Worm (Caenorhabditis elegans): ENCODE data around the gene F37A4.6.

F37A4.6 gene

DNA sequence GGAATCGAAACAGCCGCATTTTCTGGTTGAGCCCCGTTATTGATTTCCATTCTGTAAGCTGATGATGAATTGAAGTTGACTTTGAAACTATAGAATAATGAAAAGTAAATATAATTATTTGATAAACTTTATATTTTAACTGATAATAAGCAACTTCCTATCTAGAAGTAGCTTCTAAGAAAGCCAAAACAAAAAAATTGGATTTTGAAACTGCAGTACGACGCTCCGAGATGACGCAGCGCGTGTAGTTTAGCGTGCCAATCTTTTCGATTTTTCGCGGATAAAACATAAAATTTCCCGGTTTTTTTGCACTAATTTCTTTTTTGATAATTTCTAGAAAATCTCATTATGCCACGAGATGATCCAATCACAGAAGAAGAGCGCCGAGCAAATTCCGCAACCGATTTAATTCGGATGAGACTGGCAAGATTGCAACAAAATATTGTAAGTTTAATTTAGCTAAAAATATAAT, 16.6 kb downstream of the F37A4.6 start, which contains the start of the genes bath-41 and F37A4.2:
Gene bath-41 (minus strand): TSS at position 51 of the 472 bp plus-strand sequence.
Gene F37A4.2 (plus strand): TSS at position 247 of the 472 bp plus-strand sequence.
- TF ChIP-seq tra-4 (tag; optimal IDR thresholded peaks at IDR 0.05), result no peak
- TF ChIP-seq ceh-13 (GFP tag; optimal IDR thresholded peaks at IDR 0.05), result no peak
- TF ChIP-seq tbx-37 (GFP tag; conservative IDR thresholded peaks at IDR 0.05), result no peak
- TF ChIP-seq tbx-11 (GFP tag; IDR thresholded peaks at IDR 0.05), result no peak
- no peak for TF ChIP-seq aly-1 (tag; optimal IDR thresholded peaks at IDR 0.05)
- no peak for TF ChIP-seq hnd-1 (tag; optimal IDR thresholded peaks at IDR 0.05)
- TF ChIP-seq ets-7 (tag; optimal IDR thresholded peaks at IDR 0.05), result no peak
- TF ChIP-seq hmg-4 (GFP tag; optimal IDR thresholded peaks at IDR 0.05), result no peak
- no peak for TF ChIP-seq ceh-36 (tag; optimal IDR thresholded peaks at IDR 0.05)
- no peak for TF ChIP-seq scrt-1 (GFP tag; IDR thresholded peaks at IDR 0.05)
- no peak for TF ChIP-seq flt-1 (GFP tag; IDR thresholded peaks at IDR 0.05)

DNA sequence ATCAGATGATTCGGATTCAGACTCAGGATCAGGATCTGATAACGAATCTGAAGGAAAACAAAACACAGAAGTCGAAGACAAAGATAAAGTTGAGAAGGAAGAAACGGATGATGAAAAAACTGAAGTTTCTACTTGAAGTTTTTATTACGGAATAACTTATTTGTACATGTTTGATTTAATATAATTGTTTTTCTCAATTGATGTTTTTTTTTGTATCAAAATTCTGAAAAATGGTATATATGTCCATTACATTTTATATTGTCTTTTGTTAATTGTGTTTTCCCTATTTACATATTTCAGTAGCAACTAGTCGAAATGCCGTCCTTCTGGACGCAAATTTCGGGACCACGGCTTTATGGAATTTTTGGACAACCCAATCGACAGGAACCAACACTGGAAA, 17.5 kb downstream of the F37A4.6 start, which contains the start of gene F37A4.1:
Gene F37A4.1 (plus strand): TSS at position 301 of the 400 bp plus-strand sequence.
- TF ChIP-seq ceh-36 (tag; optimal IDR thresholded peaks at IDR 0.05), result no peak
- TF ChIP-seq aly-1 (tag; optimal IDR thresholded peaks at IDR 0.05), result no peak
- TF ChIP-seq tbx-11 (GFP tag; IDR thresholded peaks at IDR 0.05), result no peak
- TF ChIP-seq sea-1 (GFP tag; conservative IDR thresholded peaks at IDR 0.05), result no peak
- no peak for TF ChIP-seq pes-1 (GFP tag; IDR thresholded peaks at IDR 0.05)
- TF ChIP-seq F13C5.2 (tag; optimal IDR thresholded peaks at IDR 0.05), result no peak
- TF ChIP-seq ama-1 (optimal IDR thresholded peaks at IDR 0.05), result no peak
- TF ChIP-seq tra-4 (tag; optimal IDR thresholded peaks at IDR 0.05), result no peak
- no peak for TF ChIP-seq B0310.2 (tag; optimal IDR thresholded peaks at IDR 0.05)
- TF ChIP-seq hmg-4 (GFP tag; optimal IDR thresholded peaks at IDR 0.05), result no peak
- TF ChIP-seq flt-1 (GFP tag; IDR thresholded peaks at IDR 0.05), result no peak
- no peak for TF ChIP-seq scrt-1 (GFP tag; IDR thresholded peaks at IDR 0.05)
- no peak for TF ChIP-seq tbx-37 (GFP tag; conservative IDR thresholded peaks at IDR 0.05)
- TF ChIP-seq hnd-1 (tag; optimal IDR thresholded peaks at IDR 0.05), result no peak
- no peak for TF ChIP-seq ets-7 (tag; optimal IDR thresholded peaks at IDR 0.05)
- TF ChIP-seq ceh-13 (GFP tag; optimal IDR thresholded peaks at IDR 0.05), result no peak

DNA sequence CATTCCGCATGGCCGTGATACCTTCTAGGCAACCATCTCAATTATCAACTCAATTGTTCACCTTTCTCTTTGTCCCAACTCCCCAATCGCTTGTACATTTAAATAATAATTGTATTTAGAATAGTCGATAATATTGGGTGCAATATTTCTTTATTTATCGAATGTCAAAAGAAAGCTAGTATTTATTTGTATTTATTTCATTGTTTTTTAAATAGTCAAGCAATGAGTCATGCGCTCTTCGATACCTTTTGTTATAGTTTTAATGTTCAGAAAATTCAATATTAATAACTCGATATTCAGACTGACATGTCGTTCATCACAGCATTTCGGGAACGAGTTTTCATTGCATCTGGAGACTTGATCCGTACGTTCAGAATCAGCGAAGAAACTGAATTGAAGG, 19.9 kb downstream of the F37A4.6 start, which contains the start of gene wdr-4:
Gene wdr-4 (plus strand): TSS at position 301 of the 400 bp plus-strand sequence.
- no peak for TF ChIP-seq tbx-11 (GFP tag; IDR thresholded peaks at IDR 0.05)
- no peak for TF ChIP-seq ama-1 (optimal IDR thresholded peaks at IDR 0.05)
- TF ChIP-seq hmg-4 (GFP tag; optimal IDR thresholded peaks at IDR 0.05), result no peak
- no peak for TF ChIP-seq B0310.2 (tag; optimal IDR thresholded peaks at IDR 0.05)
- TF ChIP-seq tbx-37 (GFP tag; conservative IDR thresholded peaks at IDR 0.05), result no peak
- TF ChIP-seq F13C5.2 (tag; optimal IDR thresholded peaks at IDR 0.05), result no peak
- no peak for TF ChIP-seq pes-1 (GFP tag; IDR thresholded peaks at IDR 0.05)

DNA sequence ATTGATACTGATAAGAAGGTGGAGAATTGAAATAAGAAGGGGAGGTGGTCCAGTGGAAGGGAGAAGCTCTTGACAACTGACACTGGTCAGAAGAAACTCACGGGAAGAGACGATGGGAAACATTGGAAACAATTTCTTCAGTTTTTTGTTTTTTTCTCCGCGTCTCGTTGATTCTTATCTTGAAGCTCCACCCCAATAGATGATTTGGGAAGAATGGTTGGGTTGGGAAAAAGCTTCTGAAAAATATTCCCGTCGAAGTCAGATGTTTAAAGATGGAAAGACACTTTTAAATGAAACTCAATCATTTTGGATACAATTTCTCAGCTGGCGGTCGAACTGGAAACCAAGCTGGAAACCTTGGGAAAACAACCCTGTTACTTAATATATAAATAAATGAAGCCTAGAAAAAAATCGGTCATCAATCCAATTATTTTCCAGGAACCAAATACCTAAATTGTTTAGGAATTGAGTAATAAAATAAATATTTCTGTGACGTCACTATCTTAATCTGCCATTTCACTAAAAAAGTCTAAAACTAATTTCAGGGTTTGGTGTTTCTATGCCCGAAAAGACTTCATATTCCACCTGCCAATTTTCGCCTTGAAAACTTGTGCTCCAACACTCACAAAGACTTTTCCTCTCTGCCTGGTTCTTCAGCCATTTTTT, 24.7 kb downstream of the F37A4.6 start, which contains the start of the genes Y102E9.5 and odr-4:
Gene Y102E9.5 (minus strand): TSS at position 101 of the 666 bp plus-strand sequence.
Gene odr-4 (plus strand): TSS at position 616 of the 666 bp plus-strand sequence.
- TF ChIP-seq hnd-1 (tag; optimal IDR thresholded peaks at IDR 0.05) (no peak), F13C5.2 (tag; optimal IDR thresholded peaks at IDR 0.05) (no peak), hmg-4 (GFP tag; optimal IDR thresholded peaks at IDR 0.05) (no peak), B0310.2 (tag; optimal IDR thresholded peaks at IDR 0.05) (no peak), ets-7 (tag; optimal IDR thresholded peaks at IDR 0.05) (no peak), aly-1 (tag; optimal IDR thresholded peaks at IDR 0.05) (no peak), ceh-36 (tag; optimal IDR thresholded peaks at IDR 0.05) (no peak), ama-1 (optimal IDR thresholded peaks at IDR 0.05) (no peak), pes-1 (GFP tag; IDR thresholded peaks at IDR 0.05) (no peak), tbx-11 (GFP tag; IDR thresholded peaks at IDR 0.05) (no peak), tra-4 (tag; optimal IDR thresholded peaks at IDR 0.05) (no peak), hmbx-1 (tag; optimal IDR thresholded peaks at IDR 0.05) (no peak), ceh-13 (GFP tag; optimal IDR thresholded peaks at IDR 0.05) (no peak), scrt-1 (GFP tag; IDR thresholded peaks at IDR 0.05) (no peak), flt-1 (GFP tag; IDR thresholded peaks at IDR 0.05) (no peak), tbx-37 (GFP tag; conservative IDR thresholded peaks at IDR 0.05) (no peak), sea-1 (GFP tag; conservative IDR thresholded peaks at IDR 0.05) (no peak)

DNA sequence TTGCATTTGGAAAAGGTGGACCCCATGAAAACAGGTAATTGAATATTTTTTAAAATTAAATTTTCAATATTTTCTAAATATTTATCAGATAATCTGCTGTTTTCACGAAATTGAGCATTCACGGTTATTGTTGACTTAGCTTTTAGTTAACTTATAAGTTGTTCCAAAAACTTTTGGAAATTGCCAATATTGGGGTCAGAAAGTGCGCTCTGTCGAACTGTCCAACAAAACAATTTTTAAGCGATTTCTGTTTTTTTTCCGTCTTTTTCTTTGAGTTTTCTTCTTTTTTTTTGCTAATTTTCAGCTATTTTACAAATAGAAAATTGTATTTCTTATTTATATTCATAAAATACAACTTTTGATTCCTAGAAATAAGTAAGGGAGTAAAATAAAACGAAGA, 25.7 kb downstream of the F37A4.6 start:
- TF ChIP-seq ceh-36 (tag; optimal IDR thresholded peaks at IDR 0.05) (no peak), scrt-1 (GFP tag; IDR thresholded peaks at IDR 0.05) (no peak), tbx-37 (GFP tag; conservative IDR thresholded peaks at IDR 0.05) (no peak), sea-1 (GFP tag; conservative IDR thresholded peaks at IDR 0.05) (no peak), tbx-11 (GFP tag; IDR thresholded peaks at IDR 0.05) (no peak), hmbx-1 (tag; optimal IDR thresholded peaks at IDR 0.05) (no peak), flt-1 (GFP tag; IDR thresholded peaks at IDR 0.05) (no peak), ets-7 (tag; optimal IDR thresholded peaks at IDR 0.05) (no peak), ceh-13 (GFP tag; optimal IDR thresholded peaks at IDR 0.05) (no peak), aly-1 (tag; optimal IDR thresholded peaks at IDR 0.05) (no peak), F13C5.2 (tag; optimal IDR thresholded peaks at IDR 0.05) (no peak), pes-1 (GFP tag; IDR thresholded peaks at IDR 0.05) (no peak), B0310.2 (tag; optimal IDR thresholded peaks at IDR 0.05) (no peak), hnd-1 (tag; optimal IDR thresholded peaks at IDR 0.05) (no peak)

DNA sequence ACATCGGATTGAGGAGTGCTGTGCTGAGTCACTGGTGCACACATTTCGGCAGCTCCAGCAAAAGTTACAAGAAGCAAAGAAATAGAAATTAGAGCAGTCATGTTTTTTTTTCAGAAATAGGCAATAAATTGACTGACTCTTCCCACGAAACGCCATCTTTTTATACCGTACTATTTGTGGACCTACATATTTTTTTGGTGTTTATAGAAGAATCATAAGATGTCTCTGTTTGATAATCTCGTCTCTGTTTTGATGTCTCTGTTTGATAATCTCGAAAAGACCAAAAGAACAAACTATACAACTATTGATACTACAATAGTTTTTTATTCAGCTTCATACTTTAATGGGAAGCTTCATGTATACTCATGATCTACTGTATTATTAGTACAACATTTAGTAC, 28.8 kb downstream of the F37A4.6 start, which contains the start of gene Y102E9.3:
Gene Y102E9.3 (minus strand): TSS at position 101 of the 400 bp plus-strand sequence.
- TF ChIP-seq flt-1 (GFP tag; IDR thresholded peaks at IDR 0.05) (no peak), ceh-13 (GFP tag; optimal IDR thresholded peaks at IDR 0.05) (no peak), pes-1 (GFP tag; IDR thresholded peaks at IDR 0.05) (no peak), tra-4 (tag; optimal IDR thresholded peaks at IDR 0.05) (no peak), scrt-1 (GFP tag; IDR thresholded peaks at IDR 0.05) (no peak), hnd-1 (tag; optimal IDR thresholded peaks at IDR 0.05) (no peak), ama-1 (optimal IDR thresholded peaks at IDR 0.05) (no peak), B0310.2 (tag; optimal IDR thresholded peaks at IDR 0.05) (no peak), ets-7 (tag; optimal IDR thresholded peaks at IDR 0.05) (no peak), sea-1 (GFP tag; conservative IDR thresholded peaks at IDR 0.05) (no peak), tbx-37 (GFP tag; conservative IDR thresholded peaks at IDR 0.05) (no peak), tbx-11 (GFP tag; IDR thresholded peaks at IDR 0.05) (no peak), hmg-4 (GFP tag; optimal IDR thresholded peaks at IDR 0.05) (no peak), aly-1 (tag; optimal IDR thresholded peaks at IDR 0.05) (no peak), ceh-36 (tag; optimal IDR thresholded peaks at IDR 0.05) (no peak)
